Worm (Caenorhabditis elegans): ENCODE results near the gene C06A8.6.

DNA sequence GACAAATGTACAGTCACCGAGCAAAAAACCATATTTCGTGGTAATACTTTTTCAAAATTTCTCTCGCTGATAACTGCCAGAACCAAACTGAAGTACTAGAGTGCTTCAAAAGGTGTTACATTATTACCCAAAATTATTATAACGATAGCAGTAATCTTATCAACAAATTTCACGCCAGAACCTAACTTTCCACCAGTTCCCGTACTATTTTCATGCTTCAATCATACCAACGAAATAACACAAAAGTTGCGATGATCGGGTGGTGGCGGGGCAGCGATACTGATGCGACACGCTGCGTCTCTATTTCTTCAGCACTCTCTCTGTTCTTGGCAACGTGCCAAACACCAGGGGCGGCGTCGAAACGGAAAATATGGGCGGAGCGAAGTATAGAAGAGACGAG, 36.7 kb downstream of the C06A8.6 start:
- no peak for TF ChIP-seq hnd-1 (tag; optimal IDR thresholded peaks at IDR 0.05)
- no peak for TF ChIP-seq tra-4 (tag; optimal IDR thresholded peaks at IDR 0.05)
- no peak for TF ChIP-seq ama-1 (optimal IDR thresholded peaks at IDR 0.05)
- TF ChIP-seq sea-1 (GFP tag; conservative IDR thresholded peaks at IDR 0.05): no peak
- no peak for TF ChIP-seq scrt-1 (GFP tag; IDR thresholded peaks at IDR 0.05)
- no peak for TF ChIP-seq pes-1 (GFP tag; IDR thresholded peaks at IDR 0.05)
- TF ChIP-seq flt-1 (GFP tag; IDR thresholded peaks at IDR 0.05): no peak
- TF ChIP-seq F13C5.2 (tag; optimal IDR thresholded peaks at IDR 0.05): no peak
- TF ChIP-seq hmg-4 (GFP tag; optimal IDR thresholded peaks at IDR 0.05): no peak
- TF ChIP-seq B0310.2 (tag; optimal IDR thresholded peaks at IDR 0.05): no peak
- TF ChIP-seq tbx-37 (GFP tag; conservative IDR thresholded peaks at IDR 0.05): no peak
- no peak for TF ChIP-seq ceh-36 (tag; optimal IDR thresholded peaks at IDR 0.05)
- TF ChIP-seq ets-7 (tag; optimal IDR thresholded peaks at IDR 0.05): no peak
